Fruit fly (Drosophila melanogaster): ENCODE results near the gene CG33308.

- TF ChIP-seq ss (GFP tag; optimal IDR thresholded peaks at IDR 0.05) (no peak), CG31627 (GFP tag; optimal IDR thresholded peaks at IDR 0.05) (no peak), CG1621 (tag; optimal IDR thresholded peaks at IDR 0.05) (no peak), CG32006 (GFP tag; optimal IDR thresholded peaks at IDR 0.05) (no peak), topi (GFP tag; optimal IDR thresholded peaks at IDR 0.05) (no peak), Blimp-1 (GFP tag; optimal IDR thresholded peaks at IDR 0.05) (no peak), Hr39 (GFP tag; optimal IDR thresholded peaks at IDR 0.05) (no peak), CG6276 (GFP tag; optimal IDR thresholded peaks at IDR 0.05) (no peak), cyc (GFP tag; optimal IDR thresholded peaks at IDR 0.05) (no peak), Sox14 (GFP tag; optimal IDR thresholded peaks at IDR 0.05) (no peak), Lpt (GFP tag; optimal IDR thresholded peaks at IDR 0.05) (no peak), Hr4 (GFP tag; optimal IDR thresholded peaks at IDR 0.05) (no peak), Gug (GFP tag; IDR thresholded peaks at IDR 0.05) (no peak)
These were observed 39.7 kb upstream of the CG33308 start, which contains the start of gene CSN1a for dm6 chr2L:14762465-14762864.
